Fruit fly (Drosophila melanogaster) whole organism, embryonic: ENCODE data around the gene CG11975.

Source experiments
- CG17385 ChIP-seq: fragments of 200-800 bp; sonication (Bioruptor generic); optimal IDR thresholded peaks from 3 replicates; lab custom pipeline; 2018; ENCODE audit warnings: missing biosample characterization, mild to moderate bottlenecking, missing genetic modification characterization
- CG6683 ChIP-seq: fragments of 200-800 bp; sonication (Bioruptor generic); optimal IDR thresholded peaks from 2 replicates; lab custom pipeline; 2017; ENCODE audit warnings: missing biosample characterization, mild to moderate bottlenecking, missing genetic modification characterization, missing genetic modification reagents
- CG8765 ChIP-seq: fragments of 200-800 bp; sonication (Bioruptor generic); IDR thresholded peaks from 2 replicates; pipeline ENCODE4 v1.3.6; 2022; ENCODE audit warnings: missing biosample characterization, missing genetic modification characterization
- CHES-1-like ChIP-seq: fragments of 200-800 bp; sonication (Bioruptor generic); optimal IDR thresholded peaks from 2 replicates; lab custom pipeline; 2016; ENCODE audit warnings: missing biosample characterization, missing genetic modification characterization
- Ets65A ChIP-seq: fragments of 200-800 bp; sonication (Bioruptor generic); peaks from one replicate; lab custom pipeline; 2016; ENCODE audit warnings: missing biosample characterization, missing genetic modification characterization
- H2.0 ChIP-seq: fragments of 200-800 bp; sonication (Bioruptor generic); IDR thresholded peaks from 2 replicates; pipeline ENCODE4 v1.3.6; 2022; ENCODE audit warnings: missing biosample characterization, missing genetic modification characterization
- ftz-f1 ChIP-seq: fragments of 200-800 bp; sonication (Bioruptor generic); optimal IDR thresholded peaks from 2 replicates; lab custom pipeline; 2016; ENCODE audit warnings: missing biosample characterization, missing genetic modification characterization
- yki ChIP-seq: fragments of >200 bp; optimal IDR thresholded peaks from 3 replicates; lab custom pipeline; 2018

dm6 chr3R:8966598-8966997, 26.5 kb upstream of the CG11975 start:
- TF ChIP-seq CG6683 (GFP tag; lab: Kevin White, UChicago) (no peak), ftz-f1 (GFP tag; lab: Kevin White, UChicago) (no peak), CG17385 (GFP tag; lab: Kevin White, UChicago) (no peak), yki (lab: Kevin White, UChicago) (no peak), Ets65A (GFP tag; lab: Kevin White, UChicago) (no peak), CG8765 (GFP tag; lab: Robert Waterston, UW) (no peak), H2.0 (GFP tag; lab: Robert Waterston, UW) (no peak), CHES-1-like (GFP tag; lab: Kevin White, UChicago) (no peak)
